Fruit fly (Drosophila melanogaster) whole organism, prepupa: ENCODE data around the gene CG12116.

Source experiments
- CG10631 ChIP-seq: fragments of 200-800 bp; sonication (Bioruptor generic); optimal IDR thresholded peaks from 2 replicates; lab custom pipeline; 2016; ENCODE audit warnings: missing biosample characterization, missing genetic modification characterization
- CG10669 ChIP-seq: fragments of 200-800 bp; sonication (Bioruptor generic); optimal IDR thresholded peaks from 3 replicates; lab custom pipeline; 2018; ENCODE audit warnings: missing biosample characterization, mild to moderate bottlenecking, missing genetic modification characterization, moderate library complexity
- CG11294 ChIP-seq: fragments of 200-800 bp; sonication (Bioruptor generic); IDR thresholded peaks from 2 replicates; pipeline ENCODE4 v1.3.6; 2022; ENCODE audit warnings: missing biosample characterization, missing genetic modification characterization
- CG11762 ChIP-seq: fragments of 200-800 bp; sonication (Bioruptor generic); optimal IDR thresholded peaks from 3 replicates; lab custom pipeline; 2016; ENCODE audit warnings: missing biosample characterization, missing genetic modification characterization; ENCODE audit not compliant: insufficient read depth
- CG11902 ChIP-seq: fragments of 200-800 bp; sonication (Bioruptor generic); optimal IDR thresholded peaks from 3 replicates; lab custom pipeline; 2016; ENCODE audit warnings: missing biosample characterization, missing genetic modification characterization
- CG1621 ChIP-seq: fragments of 200-800 bp; sonication (Bioruptor generic); optimal IDR thresholded peaks from 3 replicates; lab custom pipeline; 2018; ENCODE audit warnings: missing biosample characterization, mild to moderate bottlenecking, missing genetic modification characterization
- CG16779 ChIP-seq: fragments of 200-800 bp; sonication (Bioruptor generic); optimal IDR thresholded peaks from 3 replicates; lab custom pipeline; 2017; ENCODE audit warnings: missing biosample characterization, mild to moderate bottlenecking, missing genetic modification characterization
- CG3032 ChIP-seq: fragments of 200-800 bp; optimal IDR thresholded peaks from 2 replicates; lab custom pipeline; 2019; ENCODE audit warnings: missing biosample characterization, mild to moderate bottlenecking, missing genetic modification characterization, moderate library complexity
- CG31627 ChIP-seq: fragments of 200-800 bp; sonication (Bioruptor generic); optimal IDR thresholded peaks from 3 replicates; lab custom pipeline; 2016; ENCODE audit warnings: missing biosample characterization, missing genetic modification characterization
- CG32006 ChIP-seq: fragments of 200-800 bp; sonication (Bioruptor generic); optimal IDR thresholded peaks from 3 replicates; lab custom pipeline; 2017; ENCODE audit warnings: missing biosample characterization, mild to moderate bottlenecking, missing genetic modification characterization
- CG34406 ChIP-seq: fragments of 200-800 bp; sonication (Bioruptor generic); optimal IDR thresholded peaks from 3 replicates; lab custom pipeline; 2016; ENCODE audit warnings: missing biosample characterization, missing genetic modification characterization
- CG4318 ChIP-seq: fragments of 200-800 bp; sonication (Bioruptor generic); optimal IDR thresholded peaks from 3 replicates; lab custom pipeline; 2017; ENCODE audit warnings: missing biosample characterization, mild to moderate bottlenecking, missing genetic modification characterization
- CG6276 ChIP-seq: fragments of 200-800 bp; sonication (Bioruptor generic); optimal IDR thresholded peaks from 2 replicates; lab custom pipeline; 2017; ENCODE audit warnings: missing biosample characterization, mild to moderate bottlenecking, missing genetic modification characterization
- CG6792 ChIP-seq: fragments of 200-800 bp; sonication (Bioruptor generic); optimal IDR thresholded peaks from 3 replicates; lab custom pipeline; 2016; ENCODE audit warnings: missing biosample characterization, missing genetic modification characterization
- CG8119 ChIP-seq: fragments of 200-800 bp; sonication (Bioruptor generic); IDR thresholded peaks from 3 replicates; pipeline ENCODE4 v1.3.6; 2022; ENCODE audit warnings: missing biosample characterization, missing genetic modification characterization
- CG8319 ChIP-seq: fragments of 200-800 bp; sonication (Bioruptor generic); optimal IDR thresholded peaks from 3 replicates; lab custom pipeline; 2016; ENCODE audit warnings: missing biosample characterization, missing genetic modification characterization
- CG8632 ChIP-seq: fragments of 200-800 bp; sonication (Bioruptor generic); optimal IDR thresholded peaks from 3 replicates; lab custom pipeline; 2016; ENCODE audit warnings: missing biosample characterization, missing genetic modification characterization
- CG9139 ChIP-seq: fragments of 200-800 bp; sonication (Bioruptor generic); optimal IDR thresholded peaks from 3 replicates; lab custom pipeline; 2017; ENCODE audit warnings: missing biosample characterization, mild to moderate bottlenecking, missing genetic modification characterization
- Eip75B ChIP-seq: fragments of 200-800 bp; sonication (Bioruptor generic); optimal IDR thresholded peaks from 3 replicates; lab custom pipeline; 2016; ENCODE audit warnings: missing biosample characterization, missing genetic modification characterization
- Eip78C ChIP-seq: fragments of 200-800 bp; sonication (Bioruptor generic); peaks from one replicate; lab custom pipeline; 2016; ENCODE audit warnings: missing biosample characterization, missing genetic modification characterization
- Eip93F ChIP-seq: fragments of 200-800 bp; sonication (Bioruptor generic); optimal IDR thresholded peaks from 2 replicates; lab custom pipeline; 2016; ENCODE audit warnings: missing biosample characterization, mild to moderate bottlenecking, missing genetic modification characterization
- Ets21C ChIP-seq: fragments of 200-800 bp; sonication (Bioruptor generic); optimal IDR thresholded peaks from 3 replicates; lab custom pipeline; 2016; ENCODE audit warnings: missing biosample characterization, missing genetic modification characterization
- Ets96B ChIP-seq: fragments of 200-800 bp; optimal IDR thresholded peaks from 2 replicates; lab custom pipeline; 2019; ENCODE audit warnings: missing biosample characterization, mild to moderate bottlenecking, missing genetic modification characterization, moderate library complexity
- Gug ChIP-seq: fragments of 200-800 bp; sonication (Bioruptor generic); IDR thresholded peaks from 2 replicates; pipeline ENCODE4 v1.3.6; 2022; ENCODE audit warnings: missing biosample characterization, missing genetic modification characterization
- Hr39 ChIP-seq: fragments of 200-800 bp; sonication (Bioruptor generic); optimal IDR thresholded peaks from 2 replicates; lab custom pipeline; 2016; ENCODE audit warnings: missing biosample characterization, missing genetic modification characterization
- Met ChIP-seq: fragments of 200-800 bp; sonication (Bioruptor generic); optimal IDR thresholded peaks from 3 replicates; lab custom pipeline; 2016; ENCODE audit warnings: missing biosample characterization, missing genetic modification characterization
- OdsH ChIP-seq: fragments of 200-800 bp; sonication (Bioruptor generic); optimal IDR thresholded peaks from 3 replicates; lab custom pipeline; 2016; ENCODE audit warnings: missing biosample characterization, missing genetic modification characterization
- Sox102F ChIP-seq: fragments of 200-800 bp; sonication (Bioruptor generic); optimal IDR thresholded peaks from 2 replicates; lab custom pipeline; 2016; ENCODE audit warnings: missing biosample characterization, mild to moderate bottlenecking, missing genetic modification characterization
- Sox14 ChIP-seq: fragments of 200-800 bp; sonication (Bioruptor generic); optimal IDR thresholded peaks from 3 replicates; lab custom pipeline; 2016; ENCODE audit warnings: missing biosample characterization, missing genetic modification characterization
- Sox15 ChIP-seq: fragments of 200-800 bp; sonication (Bioruptor generic); optimal IDR thresholded peaks from 3 replicates; lab custom pipeline; 2016; ENCODE audit warnings: missing biosample characterization, missing genetic modification characterization
- achi ChIP-seq: fragments of 200-800 bp; sonication (Bioruptor generic); optimal IDR thresholded peaks from 3 replicates; lab custom pipeline; 2016; ENCODE audit warnings: missing biosample characterization, missing genetic modification characterization
- dac ChIP-seq: fragments of 200-800 bp; sonication (Bioruptor generic); optimal IDR thresholded peaks from 2 replicates; lab custom pipeline; 2017; ENCODE audit warnings: missing biosample characterization, mild to moderate bottlenecking, missing genetic modification characterization
- eg ChIP-seq: fragments of 200-800 bp; sonication (Bioruptor generic); IDR thresholded peaks from 3 replicates; pipeline ENCODE4 v1.3.6; 2022; ENCODE audit warnings: missing biosample characterization, missing genetic modification characterization
- esn ChIP-seq: fragments of 200-800 bp; sonication (Bioruptor generic); optimal IDR thresholded peaks from 2 replicates; lab custom pipeline; 2016; ENCODE audit warnings: missing biosample characterization, mild to moderate bottlenecking, missing genetic modification characterization, moderate library complexity
- fd59A ChIP-seq: fragments of 200-800 bp; sonication (Bioruptor generic); optimal IDR thresholded peaks from 2 replicates; lab custom pipeline; 2017; ENCODE audit warnings: missing biosample characterization, mild to moderate bottlenecking, missing genetic modification characterization, missing genetic modification reagents
- fkh ChIP-seq: fragments of 200-800 bp; sonication (Bioruptor generic); optimal IDR thresholded peaks from 3 replicates; lab custom pipeline; 2017; ENCODE audit warnings: missing biosample characterization, mild to moderate bottlenecking, missing genetic modification characterization, moderate library complexity
- spab ChIP-seq: fragments of 200-800 bp; sonication (Bioruptor generic); optimal IDR thresholded peaks from 2 replicates; lab custom pipeline; 2017; ENCODE audit warnings: missing biosample characterization, mild to moderate bottlenecking, missing genetic modification characterization, missing genetic modification reagents
- svp ChIP-seq: fragments of 200-800 bp; sonication (Bioruptor generic); peaks from one replicate; lab custom pipeline; 2016; ENCODE audit warnings: missing biosample characterization, missing genetic modification characterization
- topi ChIP-seq: fragments of 200-800 bp; sonication (Bioruptor generic); optimal IDR thresholded peaks from 3 replicates; lab custom pipeline; 2016; ENCODE audit warnings: missing biosample characterization, missing genetic modification characterization
- vri ChIP-seq: fragments of 200-800 bp; sonication (Bioruptor generic); optimal IDR thresholded peaks from 3 replicates; lab custom pipeline; 2016; ENCODE audit warnings: missing biosample characterization, mild to moderate bottlenecking, missing genetic modification characterization

CG12116 gene

dm6 chrX:8490976-8491345 lies 22.1 kb upstream of the CG12116 start (continued):
- TF ChIP-seq Sox102F (GFP tag; lab: Kevin White, UChicago) (peak; percentile 17), OdsH (GFP tag; lab: Kevin White, UChicago) (no peak)

- TF ChIP-seq Hr39 (GFP tag; lab: Kevin White, UChicago) = no peak
- no peak for TF ChIP-seq CG16779
- TF ChIP-seq Sox15 (GFP tag; lab: Kevin White, UChicago) = no peak
- no peak for TF ChIP-seq CG11762 (GFP tag; lab: Kevin White, UChicago)
- TF ChIP-seq vri (GFP tag; lab: Kevin White, UChicago) = peak; percentile 3
- no peak for TF ChIP-seq CG8632
- no peak for TF ChIP-seq CG6276
- no peak for TF ChIP-seq topi (GFP tag; lab: Kevin White, UChicago)
- TF ChIP-seq eg (GFP tag; lab: Robert Waterston, UW) = no peak
- TF ChIP-seq achi (GFP tag; lab: Kevin White, UChicago) = no peak
- no peak for TF ChIP-seq CG10669 (GFP tag; lab: Kevin White, UChicago)
- TF ChIP-seq svp (GFP tag; lab: Kevin White, UChicago) = no peak
- TF ChIP-seq Eip78C (GFP tag; lab: Kevin White, UChicago) = peak; percentile 47
- no peak for TF ChIP-seq fd59A (GFP tag; lab: Kevin White, UChicago)
Observed at dm6 chrX:8490291-8490975, 21.6 kb upstream of the CG12116 start.

- no peak for TF ChIP-seq CG3032 (tag; lab: Kevin White, UChicago)
- TF ChIP-seq Ets96B (tag; lab: Kevin White, UChicago) = no peak
- TF ChIP-seq Gug (GFP tag; lab: Robert Waterston, UW) = no peak
- TF ChIP-seq Met = no peak
- no peak for TF ChIP-seq CG9139 (GFP tag; lab: Kevin White, UChicago)
- no peak for TF ChIP-seq CG34406 (GFP tag; lab: Kevin White, UChicago)
- no peak for TF ChIP-seq spab
- no peak for TF ChIP-seq esn (GFP tag; lab: Kevin White, UChicago)
- no peak for TF ChIP-seq CG1621 (tag; lab: Kevin White, UChicago)
- TF ChIP-seq fd59A (GFP tag; lab: Kevin White, UChicago) = no peak
- TF ChIP-seq CG8319 = no peak
- TF ChIP-seq, all 60 proteins: peak for 0
Observed at dm6 chrX:8489485-8489970, 20.7 kb upstream of the CG12116 start, which contains the start of gene otu. Gene otu, minus strand, starts transcription at chrX:8489535.

- no peak for TF ChIP-seq CG6792 (GFP tag; lab: Kevin White, UChicago)
- TF ChIP-seq CG32006 (GFP tag; lab: Kevin White, UChicago) = no peak
- TF ChIP-seq CG4318 (GFP tag; lab: Kevin White, UChicago) = no peak
- TF ChIP-seq Ets21C (GFP tag; lab: Kevin White, UChicago) = no peak
- TF ChIP-seq fkh (GFP tag; lab: Kevin White, UChicago) = no peak
- no peak for TF ChIP-seq vri (GFP tag; lab: Kevin White, UChicago)
- no peak for TF ChIP-seq CG16779
- no peak for TF ChIP-seq CG11902 (GFP tag; lab: Kevin White, UChicago)
- no peak for TF ChIP-seq Sox14
- no peak for TF ChIP-seq CG31627 (GFP tag; lab: Kevin White, UChicago)
- no peak for TF ChIP-seq Eip75B (GFP tag; lab: Kevin White, UChicago)
- TF ChIP-seq CG8119 = no peak
- TF ChIP-seq Eip93F = no peak
- no peak for TF ChIP-seq CG10631 (GFP tag; lab: Kevin White, UChicago)
- TF ChIP-seq CG11762 (GFP tag; lab: Kevin White, UChicago) = no peak
- TF ChIP-seq CG6276 = no peak
- TF ChIP-seq Met = no peak
- TF ChIP-seq CG10669 (GFP tag; lab: Kevin White, UChicago) = no peak
- no peak for TF ChIP-seq CG11294 (GFP tag; lab: Robert Waterston, UW)
- no peak for TF ChIP-seq dac
Observed at dm6 chrX:8489048-8489447, 20.2 kb upstream of the CG12116 start, which contains the start of gene CG33181. Gene CG33181, plus strand, starts transcription at chrX:8489348.
